Worm (Caenorhabditis elegans): ENCODE data around the gene R07E5.5.

- TF ChIP-seq F13C5.2 (tag; optimal IDR thresholded peaks at IDR 0.05) (no peak), ama-1 (optimal IDR thresholded peaks at IDR 0.05) (no peak)
These were observed 15.1 kb downstream of the R07E5.5 start for ce11 chrIII:4412108-4413009.

Measured in whole organism, early embryonic.